Worm (Caenorhabditis elegans): ENCODE data around the gene crh-2.

The crh-2 gene

ce11 chrII:5181497-5181896, 5.9 kb downstream of the crh-2 start (continued):
- TF ChIP-seq sem-2 (GFP tag; optimal IDR thresholded peaks at IDR 0.05), result no peak
- peak; percentile 71 for TF ChIP-seq drap-1 (GFP tag; optimal IDR thresholded peaks at IDR 0.05)
- no peak for TF ChIP-seq nhr-12 (tag; optimal IDR thresholded peaks at IDR 0.05)
- TF ChIP-seq elt-3 (tag; optimal IDR thresholded peaks at IDR 0.05), result peak; percentile 58

DNA sequence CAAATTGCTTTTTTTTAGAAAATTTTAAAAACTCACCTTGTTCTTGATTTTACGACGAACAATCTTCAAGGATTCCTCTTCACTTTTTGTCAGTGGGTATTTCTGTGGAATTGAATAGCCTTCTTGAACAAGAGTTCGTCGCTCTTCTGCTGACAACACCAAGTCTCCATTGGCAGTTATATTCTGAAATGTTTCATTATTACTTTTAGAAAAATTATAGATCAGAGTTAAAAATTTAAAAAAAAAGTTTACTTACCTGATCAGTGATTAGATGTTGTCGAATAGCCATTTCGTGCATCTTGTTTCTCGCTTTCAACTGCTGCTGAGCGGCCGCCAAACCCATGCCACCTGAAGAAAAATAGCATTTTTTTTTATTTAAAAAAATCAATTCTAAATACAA, 7.1 kb downstream of the crh-2 start:
- TF ChIP-seq nhr-12 (tag; optimal IDR thresholded peaks at IDR 0.05) (no peak), bed-3 (GFP tag; optimal IDR thresholded peaks at IDR 0.05) (no peak), ztf-11 (tag; optimal IDR thresholded peaks at IDR 0.05) (no peak), lin-32 (GFP tag; optimal IDR thresholded peaks at IDR 0.05) (no peak)

ce11 chrII:5178609-5179008, 8.8 kb downstream of the crh-2 start:
- TF ChIP-seq hlh-1 (tag; optimal IDR thresholded peaks at IDR 0.05), result no peak
- no peak for TF ChIP-seq lin-13 (tag; optimal IDR thresholded peaks at IDR 0.05)
- no peak for TF ChIP-seq lsy-2 (tag; optimal IDR thresholded peaks at IDR 0.05)
- TF ChIP-seq bed-3 (GFP tag; optimal IDR thresholded peaks at IDR 0.05), result no peak
- TF ChIP-seq nhr-12 (tag; optimal IDR thresholded peaks at IDR 0.05), result no peak
- no peak for TF ChIP-seq elt-1 (tag; optimal IDR thresholded peaks at IDR 0.05; ENCODE audit: borderline replicate concordance, insufficient read depth)
- TF ChIP-seq unc-120 (tag; optimal IDR thresholded peaks at IDR 0.05; ENCODE audit: poor library complexity, severe bottlenecking), result no peak
- no peak for TF ChIP-seq cnd-1 (tag; optimal IDR thresholded peaks at IDR 0.05)
- no peak for TF ChIP-seq ztf-11 (tag; optimal IDR thresholded peaks at IDR 0.05)
- TF ChIP-seq zip-8 (tag; optimal IDR thresholded peaks at IDR 0.05), result no peak
- no peak for TF ChIP-seq mab-5 (tag; optimal IDR thresholded peaks at IDR 0.05)

ce11 chrII:5177902-5178301, 9.5 kb downstream of the crh-2 start, which contains the start of gene C27D6.12:
Gene C27D6.12 (minus strand): TSS chrII:5178002.
- TF ChIP-seq mls-2 (tag; optimal IDR thresholded peaks at IDR 0.05) (no peak), lin-32 (GFP tag; optimal IDR thresholded peaks at IDR 0.05) (no peak), nhr-2 (tag; optimal IDR thresholded peaks at IDR 0.05) (no peak), lin-13 (tag; optimal IDR thresholded peaks at IDR 0.05) (no peak), hlh-1 (tag; optimal IDR thresholded peaks at IDR 0.05) (no peak), nhr-12 (tag; optimal IDR thresholded peaks at IDR 0.05) (no peak), unc-62 (GFP tag; optimal IDR thresholded peaks at IDR 0.05) (no peak), sptf-1 (tag; optimal IDR thresholded peaks at IDR 0.05) (no peak), unc-39 (tag; optimal IDR thresholded peaks at IDR 0.05) (no peak), unc-120 (tag; optimal IDR thresholded peaks at IDR 0.05; ENCODE audit: poor library complexity, severe bottlenecking) (no peak), nhr-28 (tag; optimal IDR thresholded peaks at IDR 0.05) (no peak), elt-3 (tag; optimal IDR thresholded peaks at IDR 0.05) (no peak), drap-1 (GFP tag; optimal IDR thresholded peaks at IDR 0.05) (no peak), sem-2 (GFP tag; optimal IDR thresholded peaks at IDR 0.05) (no peak), lsy-2 (tag; optimal IDR thresholded peaks at IDR 0.05) (no peak), zip-8 (tag; optimal IDR thresholded peaks at IDR 0.05) (no peak), snpc-4 (tag; optimal IDR thresholded peaks at IDR 0.05) (no peak), pha-4 (tag; optimal IDR thresholded peaks at IDR 0.05) (no peak), blmp-1 (tag; optimal IDR thresholded peaks at IDR 0.05) (no peak), ceh-39 (tag; optimal IDR thresholded peaks at IDR 0.05) (no peak)

DNA sequence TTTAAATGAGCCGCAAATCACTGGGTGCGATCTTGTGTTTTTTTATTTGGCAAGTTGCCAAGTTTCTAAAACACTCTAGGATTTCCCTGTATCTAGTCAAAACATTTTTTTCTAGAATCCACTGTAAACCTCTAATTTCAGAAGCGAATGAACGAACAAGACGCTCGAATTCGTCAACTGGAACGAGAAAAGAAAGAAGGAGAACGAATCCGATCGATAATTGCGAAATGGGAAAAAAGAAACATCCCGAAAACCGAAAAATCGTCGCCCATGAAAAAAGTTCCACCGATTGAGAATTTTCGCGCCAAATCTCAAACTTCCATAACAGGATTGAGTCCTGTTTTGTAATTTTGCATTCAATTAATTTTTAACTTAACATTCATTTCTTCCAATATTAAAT, 10.4 kb downstream of the crh-2 start:
- TF ChIP-seq ztf-11 (tag; optimal IDR thresholded peaks at IDR 0.05), result no peak
- no peak for TF ChIP-seq ham-2 (GFP tag; optimal IDR thresholded peaks at IDR 0.05)
- no peak for TF ChIP-seq nhr-28 (tag; optimal IDR thresholded peaks at IDR 0.05)
- TF ChIP-seq nhr-76 (tag; optimal IDR thresholded peaks at IDR 0.05), result no peak
- no peak for TF ChIP-seq ces-1 (GFP tag; optimal IDR thresholded peaks at IDR 0.05)

- TF ChIP-seq nhr-76 (tag; optimal IDR thresholded peaks at IDR 0.05) (no peak), ham-2 (GFP tag; optimal IDR thresholded peaks at IDR 0.05) (no peak), mab-5 (tag; optimal IDR thresholded peaks at IDR 0.05) (no peak), mep-1 (tag; optimal IDR thresholded peaks at IDR 0.05) (no peak), unc-39 (tag; optimal IDR thresholded peaks at IDR 0.05) (no peak), ztf-11 (tag; optimal IDR thresholded peaks at IDR 0.05) (no peak), bed-3 (GFP tag; optimal IDR thresholded peaks at IDR 0.05) (no peak), nhr-2 (tag; optimal IDR thresholded peaks at IDR 0.05) (no peak), mls-2 (tag; optimal IDR thresholded peaks at IDR 0.05) (no peak), ceh-43 (GFP tag; optimal IDR thresholded peaks at IDR 0.05) (no peak), tbx-8 (GFP tag; optimal IDR thresholded peaks at IDR 0.05) (no peak), nhr-28 (tag; optimal IDR thresholded peaks at IDR 0.05) (no peak), sptf-1 (tag; optimal IDR thresholded peaks at IDR 0.05) (no peak), lsy-2 (tag; optimal IDR thresholded peaks at IDR 0.05) (no peak), blmp-1 (tag; optimal IDR thresholded peaks at IDR 0.05) (no peak), lin-13 (tag; optimal IDR thresholded peaks at IDR 0.05) (no peak), unc-62 (GFP tag; optimal IDR thresholded peaks at IDR 0.05) (no peak), lin-32 (GFP tag; optimal IDR thresholded peaks at IDR 0.05) (no peak)
These were observed 13.0 kb downstream of the crh-2 start, which contains the start of gene C27D6.3 for ce11 chrII:5174370-5174769. Gene C27D6.3 (minus strand): TSS chrII:5174470.
